Fruit fly (Drosophila melanogaster): ENCODE measurements around the gene CG14659.

- TF ChIP-seq psq (GFP tag; optimal IDR thresholded peaks at IDR 0.05) (peak; percentile 61), usp (GFP tag; optimal IDR thresholded peaks at IDR 0.05) (no peak)
Measured at dm6 chr3R:4873756-4874155, 42.7 kb upstream of the CG14659 start.

Data from whole organism, wandering third instar larva.